Fruit fly (Drosophila melanogaster) whole organism, adult: Measurements from ENCODE around the gene Polr1C.

Experiments used
- CG7045 ChIP-seq: fragments of 200-800 bp; sonication (Bioruptor generic); optimal IDR thresholded peaks from 2 replicates; lab custom pipeline; 2017; ENCODE audit warnings: missing biosample characterization, mild to moderate bottlenecking, missing genetic modification characterization
- kay ChIP-seq: fragments of 200-800 bp; sonication (Bioruptor generic); peaks from one replicate; lab custom pipeline; 2016; ENCODE audit warnings: missing biosample characterization, missing genetic modification characterization, borderline replicate concordance

DNA sequence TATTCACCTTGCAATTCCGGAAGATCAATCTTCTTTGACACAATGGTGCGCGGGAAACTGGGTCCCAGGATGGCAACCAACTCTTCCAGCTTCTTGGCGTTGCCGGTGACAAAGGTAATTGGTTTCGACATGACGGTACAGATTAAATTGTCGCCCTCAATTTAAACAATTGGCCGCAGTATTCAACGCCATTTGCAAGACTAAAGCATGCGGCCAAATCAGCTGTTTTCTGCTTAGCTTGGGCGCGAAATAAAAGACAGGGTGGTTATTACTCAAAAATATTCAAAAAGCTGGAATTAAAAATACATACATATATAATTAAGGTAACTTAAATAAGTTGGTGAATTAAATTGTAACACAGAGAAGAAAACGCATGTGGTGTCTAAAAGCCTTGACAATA lies 10.3 kb downstream of the Polr1C start, which contains the start of gene CG8891:
- TF ChIP-seq kay (GFP tag; lab: Kevin White, UChicago) (no peak), CG7045 (GFP tag; lab: Kevin White, UChicago) (no peak)
